Worm (Caenorhabditis elegans) whole organism, L3 larva: ENCODE results near the gene nhr-112.

ENCODE experiments used
- ZK546.5 ChIP-seq: sonication (generic microtip); optimal IDR thresholded peaks from 2 replicates; lab custom pipeline; 2017; ENCODE audit warnings: missing biosample characterization, missing genetic modification characterization
- ama-1 ChIP-seq: fragments of 150-350 bp; optimal IDR thresholded peaks from 2 replicates; lab custom pipeline; 2018
- ceh-16 ChIP-seq: sonication (generic microtip); optimal IDR thresholded peaks from 2 replicates; lab custom pipeline; 2017; ENCODE audit warnings: missing biosample characterization, missing genetic modification characterization
- ceh-28 ChIP-seq: fragments of 150-350 bp; optimal IDR thresholded peaks from 2 replicates; lab custom pipeline; 2014; ENCODE audit warnings: missing biosample characterization, missing genetic modification reagents, missing genetic modification characterization
- ceh-82 ChIP-seq: fragments of 150-350 bp; optimal IDR thresholded peaks from 2 replicates; lab custom pipeline; 2014; ENCODE audit warnings: missing biosample characterization, missing genetic modification characterization
- ceh-9 ChIP-seq: sonication (generic microtip); optimal IDR thresholded peaks from 2 replicates; lab custom pipeline; 2018; ENCODE audit warnings: missing biosample characterization, missing genetic modification characterization
- daf-12 ChIP-seq: fragments of 150-350 bp; optimal IDR thresholded peaks from 2 replicates; lab custom pipeline; 2014; ENCODE audit warnings: missing biosample characterization, missing genetic modification reagents, missing genetic modification characterization
- egl-5 ChIP-seq: fragments of 150-350 bp; optimal IDR thresholded peaks from 2 replicates; lab custom pipeline; 2017; ENCODE audit warnings: missing biosample characterization, missing genetic modification reagents, missing genetic modification characterization, inconsistent platforms
- elt-2 ChIP-seq: sonication (generic microtip); optimal IDR thresholded peaks from 2 replicates; lab custom pipeline; 2016; ENCODE audit warnings: missing genetic modification reagents, mild to moderate bottlenecking, missing genetic modification characterization, missing compliant biosample characterization
- eor-1 ChIP-seq, 2 experiments: fragments of 150-350 bp; optimal IDR thresholded peaks; 2 replicates each; lab custom pipeline; 2014 to 2018; ENCODE audit warnings: missing biosample characterization in 2 of 2, missing genetic modification characterization in 2 of 2
- fkh-2 ChIP-seq: fragments of 150-350 bp; optimal IDR thresholded peaks from 2 replicates; lab custom pipeline; 2014; ENCODE audit warnings: missing biosample characterization, missing genetic modification reagents, missing genetic modification characterization
- fos-1 ChIP-seq: fragments of 150-350 bp; optimal IDR thresholded peaks from 2 replicates; lab custom pipeline; 2014; ENCODE audit warnings: missing biosample characterization, missing genetic modification characterization
- hmg-11 ChIP-seq: sonication (generic microtip); optimal IDR thresholded peaks from 2 replicates; lab custom pipeline; 2016; ENCODE audit warnings: missing genetic modification characterization, missing compliant biosample characterization
- lin-15B ChIP-seq: fragments of 150-350 bp; optimal IDR thresholded peaks from 2 replicates; lab custom pipeline; 2014; ENCODE audit warnings: missing biosample characterization, missing genetic modification characterization
- lin-39 ChIP-seq: fragments of 150-350 bp; optimal IDR thresholded peaks from 2 replicates; lab custom pipeline; 2018; ENCODE audit warnings: missing biosample characterization, missing genetic modification reagents, missing genetic modification characterization
- lsy-12 ChIP-seq: sonication (generic microtip); optimal IDR thresholded peaks from 2 replicates; lab custom pipeline; 2016; ENCODE audit warnings: mild to moderate bottlenecking, missing genetic modification characterization, missing compliant biosample characterization
- nfya-1 ChIP-seq: sonication (generic microtip); optimal IDR thresholded peaks from 2 replicates; lab custom pipeline; 2017; ENCODE audit warnings: missing genetic modification characterization, mild to moderate bottlenecking, missing compliant biosample characterization, antibody characterized with exemption, moderate library complexity; ENCODE audit not compliant: insufficient read depth
- nhr-11 ChIP-seq: fragments of 150-350 bp; optimal IDR thresholded peaks from 2 replicates; lab custom pipeline; 2014; ENCODE audit warnings: missing biosample characterization, missing genetic modification characterization
- nhr-12 ChIP-seq: fragments of 150-350 bp; optimal IDR thresholded peaks from 2 replicates; lab custom pipeline; 2014; ENCODE audit warnings: missing biosample characterization, missing genetic modification characterization
- nhr-23 ChIP-seq: fragments of 150-350 bp; optimal IDR thresholded peaks from 2 replicates; lab custom pipeline; 2014; ENCODE audit warnings: missing biosample characterization, missing genetic modification reagents, missing genetic modification characterization
- nhr-237 ChIP-seq: fragments of 150-350 bp; optimal IDR thresholded peaks from 2 replicates; lab custom pipeline; 2014; ENCODE audit warnings: missing biosample characterization, missing genetic modification characterization
- nhr-25 ChIP-seq: sonication (generic microtip); optimal IDR thresholded peaks from 2 replicates; lab custom pipeline; 2017; ENCODE audit warnings: missing biosample characterization, missing genetic modification characterization
- nhr-28 ChIP-seq: fragments of 150-350 bp; optimal IDR thresholded peaks from 2 replicates; lab custom pipeline; 2014; ENCODE audit warnings: missing biosample characterization, missing genetic modification characterization
- nhr-43 ChIP-seq: sonication (generic microtip); optimal IDR thresholded peaks from 2 replicates; lab custom pipeline; 2016; ENCODE audit warnings: mild to moderate bottlenecking, missing genetic modification characterization, missing compliant biosample characterization; ENCODE audit not compliant: poor library complexity, severe bottlenecking
- nhr-67 ChIP-seq: fragments of 150-350 bp; optimal IDR thresholded peaks from 2 replicates; lab custom pipeline; 2014; ENCODE audit warnings: missing biosample characterization, missing genetic modification characterization
- nhr-77 ChIP-seq: fragments of 150-350 bp; optimal IDR thresholded peaks from 2 replicates; lab custom pipeline; 2014; ENCODE audit warnings: missing biosample characterization, missing genetic modification characterization
- pha-4 ChIP-seq: fragments of 150-350 bp; optimal IDR thresholded peaks from 2 replicates; lab custom pipeline; 2014; ENCODE audit warnings: missing biosample characterization, missing genetic modification reagents, missing genetic modification characterization
- pqm-1 ChIP-seq: fragments of 150-350 bp; optimal IDR thresholded peaks from 2 replicates; lab custom pipeline; 2017; ENCODE audit warnings: missing biosample characterization, missing genetic modification characterization, inconsistent platforms
- sea-2 ChIP-seq: fragments of 150-350 bp; sonication (generic microtip); optimal IDR thresholded peaks from 4 replicates; lab custom pipeline; 2014; ENCODE audit warnings: missing biosample characterization, missing genetic modification reagents, missing genetic modification characterization
- skn-1 ChIP-seq: fragments of 150-350 bp; optimal IDR thresholded peaks from 2 replicates; lab custom pipeline; 2014; ENCODE audit warnings: missing biosample characterization, missing genetic modification characterization
- snpc-4 ChIP-seq: fragments of 150-350 bp; optimal IDR thresholded peaks from 2 replicates; lab custom pipeline; 2014; ENCODE audit warnings: missing biosample characterization, missing genetic modification characterization
- tbx-2 ChIP-seq: sonication (generic microtip); optimal IDR thresholded peaks from 2 replicates; lab custom pipeline; 2016; ENCODE audit warnings: mild to moderate bottlenecking, missing genetic modification characterization, missing compliant biosample characterization
- zag-1 ChIP-seq: fragments of 150-350 bp; optimal IDR thresholded peaks from 2 replicates; lab custom pipeline; 2014; ENCODE audit warnings: missing biosample characterization, missing genetic modification characterization
- ztf-11 ChIP-seq: fragments of 150-350 bp; optimal IDR thresholded peaks from 2 replicates; lab custom pipeline; 2014; ENCODE audit warnings: missing biosample characterization, missing genetic modification characterization
- ztf-4 ChIP-seq: fragments of 150-350 bp; optimal IDR thresholded peaks from 2 replicates; lab custom pipeline; 2014; ENCODE audit warnings: missing biosample characterization, missing genetic modification characterization

The nhr-112 gene

ce11 chrV:16739100-16739499, 15.5 kb upstream of the nhr-112 start, which contains the start of the genes clec-29 and clec-39:
Gene clec-29 (minus strand): TSS chrV:16739200.
Gene clec-39 (plus strand): TSS chrV:16739268.
- TF ChIP-seq nhr-23 (no peak), zag-1 (tag; lab: Kevin White, UChicago) (no peak), egl-5 (tag; lab: Kevin White, UChicago) (no peak), sea-2 (GFP tag; lab: Kevin White, UChicago) (no peak), ama-1 (no peak), ceh-28 (tag; lab: Kevin White, UChicago) (no peak), pha-4 (tag; lab: Kevin White, UChicago) (no peak), nhr-77 (no peak), tbx-2 (tag; lab: Kevin White, UChicago) (no peak), fos-1 (tag; lab: Kevin White, UChicago) (no peak), nfya-1 (tag; lab: Kevin White, UChicago) (no peak), ceh-16 (tag; lab: Kevin White, UChicago) (no peak), lin-39 (no peak), ZK546.5 (tag; lab: Kevin White, UChicago) (no peak), nhr-43 (tag; lab: Kevin White, UChicago) (no peak)
- TF ChIP-seq, all 47 proteins: peak for 0

ce11 chrV:16735518-16735917, 11.9 kb upstream of the nhr-112 start, which contains the start of the genes clec-38 and clec-34:
Gene clec-38 (minus strand): TSS chrV:16735618.
Gene clec-34 (plus strand): TSS chrV:16735765.
- TF ChIP-seq nhr-11, result no peak
- TF ChIP-seq ceh-82 (tag; lab: Kevin White, UChicago), result no peak
- no peak for TF ChIP-seq daf-12

- no peak for TF ChIP-seq fos-1 (tag; lab: Kevin White, UChicago)
- TF ChIP-seq ztf-4 (tag; lab: Kevin White, UChicago), result no peak
- no peak for TF ChIP-seq fkh-2 (tag; lab: Kevin White, UChicago)
- TF ChIP-seq nhr-43 (tag; lab: Kevin White, UChicago), result no peak
- no peak for TF ChIP-seq lsy-12 (tag; lab: Kevin White, UChicago)
- TF ChIP-seq nhr-12 (tag; lab: Kevin White, UChicago), result no peak
Measured at ce11 chrV:16733681-16734080, 10.0 kb upstream of the nhr-112 start, which contains the start of gene T25E12.16. Gene T25E12.16 (minus strand): TSS chrV:16733781.

ce11 chrV:16731600-16731999, 8.0 kb upstream of the nhr-112 start, which contains the start of gene srz-100:
Gene srz-100 (plus strand): TSS chrV:16731900.
- no peak for TF ChIP-seq hmg-11 (tag; lab: Kevin White, UChicago)

- no peak for TF ChIP-seq nhr-237 (tag; lab: Kevin White, UChicago)
- no peak for TF ChIP-seq nhr-67 (tag; lab: Kevin White, UChicago)
- no peak for TF ChIP-seq lin-15B (tag; lab: Kevin White, UChicago)
- TF ChIP-seq tbx-2 (tag; lab: Kevin White, UChicago), result no peak
- TF ChIP-seq ztf-11, result no peak
- TF ChIP-seq ceh-9 (tag; lab: Kevin White, UChicago), result no peak
- TF ChIP-seq eor-1 (tag; optimal IDR thresholded peaks at IDR 0.05; lab: Kevin White, UChicago), result no peak
- no peak for TF ChIP-seq nfya-1 (tag; lab: Kevin White, UChicago)
Measured at ce11 chrV:16729961-16730360, 6.3 kb upstream of the nhr-112 start, which contains the start of gene srz-99. Gene srz-99 (plus strand): TSS chrV:16730261.

ce11 chrV:16728431-16728830, 4.8 kb upstream of the nhr-112 start, which contains the start of gene fbxa-127:
Gene fbxa-127 (plus strand): TSS chrV:16728731.
- TF ChIP-seq ama-1, result no peak
- TF ChIP-seq ceh-28 (tag; lab: Kevin White, UChicago), result no peak
- no peak for TF ChIP-seq snpc-4 (tag; lab: Kevin White, UChicago)
- no peak for TF ChIP-seq nhr-28 (tag; lab: Kevin White, UChicago)
- TF ChIP-seq nhr-43 (tag; lab: Kevin White, UChicago), result no peak
- TF ChIP-seq nhr-25 (tag; lab: Kevin White, UChicago), result no peak
- peak; percentile 26 for TF ChIP-seq pqm-1
- TF ChIP-seq skn-1 (tag; lab: Kevin White, UChicago), result no peak
- TF ChIP-seq elt-2, result peak; percentile 25
- no peak for TF ChIP-seq ceh-9 (tag; lab: Kevin White, UChicago)
- TF ChIP-seq nhr-237 (tag; lab: Kevin White, UChicago), result no peak
- no peak for TF ChIP-seq zag-1 (tag; lab: Kevin White, UChicago)
